Worm (Caenorhabditis elegans): ENCODE measurements around the gene popl-1.
A peak's percentile ranks its signal among the peaks of the same experiment; 100 is the strongest.

The popl-1 gene

DNA sequence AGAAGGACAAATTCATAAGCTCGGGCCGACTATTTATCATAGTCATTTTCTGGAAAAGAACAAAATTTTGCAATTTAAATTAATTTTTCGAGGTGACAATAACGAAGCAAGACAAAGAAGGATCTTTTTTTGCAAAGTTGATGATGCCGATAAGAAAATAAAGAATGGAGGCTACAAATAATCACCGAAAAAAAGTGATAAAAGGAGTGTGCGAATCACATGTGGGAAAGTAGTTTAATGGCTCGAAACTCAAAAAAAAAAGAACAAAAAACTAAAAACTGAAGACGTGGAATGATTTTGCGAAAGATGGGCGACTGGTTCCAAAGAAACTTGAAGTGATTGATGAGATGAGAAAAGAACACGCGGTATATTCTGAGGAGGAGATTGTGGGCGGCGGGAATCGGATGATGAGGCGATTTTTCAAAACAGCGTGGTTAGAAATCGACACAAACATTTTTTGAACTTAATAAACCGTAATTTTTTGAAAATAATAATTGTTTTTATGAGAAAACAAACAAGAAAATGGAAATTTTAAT is 11.3 kb downstream of the popl-1 start, which contains the start of gene atgl-1 (continued):
- no peak for TF ChIP-seq daf-16 (GFP tag; optimal IDR thresholded peaks at IDR 0.05)
- peak; percentile 15 for TF ChIP-seq daf-16 (tag; optimal IDR thresholded peaks at IDR 0.05)
- no peak for TF ChIP-seq lin-39 (tag; optimal IDR thresholded peaks at IDR 0.05)
- peak; percentile 35 for TF ChIP-seq mxl-3 (GFP tag; optimal IDR thresholded peaks at IDR 0.05)

DNA sequence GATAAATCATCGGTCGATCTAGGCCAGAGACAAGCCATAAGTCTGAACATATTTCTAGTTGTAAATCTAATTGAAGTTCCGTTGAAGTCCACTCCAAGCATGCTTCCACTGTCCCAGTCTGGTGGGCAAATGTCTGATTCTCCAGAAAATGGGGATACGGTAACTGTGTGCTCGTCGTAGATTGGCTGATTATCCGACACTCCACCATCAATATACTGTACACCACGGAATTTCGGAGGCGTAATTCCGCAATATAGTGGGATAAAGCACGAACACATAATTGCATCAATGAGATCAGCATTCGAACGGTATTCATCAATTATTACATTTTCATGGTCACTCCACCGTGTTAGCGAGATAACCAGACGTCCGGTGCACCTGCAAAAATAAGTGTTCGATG is 12.5 kb downstream of the popl-1 start:
- TF ChIP-seq duxl-1 (tag; optimal IDR thresholded peaks at IDR 0.05; ENCODE audit: poor library complexity) (no peak), dpl-1 (GFP tag; optimal IDR thresholded peaks at IDR 0.05) (no peak), dmd-6 (GFP tag; IDR thresholded peaks at IDR 0.05) (no peak), nhr-77 (tag; optimal IDR thresholded peaks at IDR 0.05) (no peak), mxl-3 (GFP tag; optimal IDR thresholded peaks at IDR 0.05) (peak; percentile 6), aha-1 (tag) (peak; percentile 40)

DNA sequence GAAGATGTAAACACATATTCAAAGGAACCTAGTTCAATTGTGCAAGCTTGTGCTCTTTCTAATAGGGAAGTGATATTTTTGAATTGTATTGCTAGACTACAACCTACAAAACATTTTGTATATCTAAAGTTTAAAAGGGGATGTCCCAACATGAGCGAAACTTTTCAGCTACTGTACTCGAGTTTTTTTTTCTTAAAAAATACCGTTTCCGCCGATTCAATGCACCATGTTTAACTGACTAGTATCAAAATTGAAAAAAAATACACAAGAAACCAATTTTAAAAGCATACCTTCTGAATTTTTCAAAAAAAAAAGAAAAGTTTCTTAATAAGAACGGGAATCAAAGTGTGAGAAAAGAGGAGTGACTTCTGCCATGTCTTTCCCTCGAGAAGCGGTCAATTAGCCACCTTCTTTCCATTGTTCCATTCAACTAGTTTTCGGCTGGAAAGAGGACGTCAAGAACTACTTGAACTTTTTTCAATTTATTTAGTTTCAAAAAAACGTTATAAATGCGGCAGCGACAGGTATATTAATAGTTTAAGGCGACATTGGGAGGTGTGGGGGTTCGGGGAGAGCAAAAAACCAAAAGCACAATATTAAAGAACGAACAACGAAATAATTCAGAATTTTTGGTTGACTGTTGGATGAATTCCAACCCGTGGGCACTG is 15.3 kb downstream of the popl-1 start, which contains the start of gene nas-4:
nas-4 (minus strand) TSS at position 351 of the 668 bp plus-strand sequence.
- no peak for TF ChIP-seq ceh-20 (GFP tag; IDR thresholded peaks at IDR 0.05)
- TF ChIP-seq ama-1 (optimal IDR thresholded peaks at IDR 0.05) = peak; percentile 77
- no peak for TF ChIP-seq nhr-77 (tag; optimal IDR thresholded peaks at IDR 0.05)
- TF ChIP-seq pha-4 (GFP tag; IDR thresholded peaks at IDR 0.05) = no peak
- no peak for TF ChIP-seq pha-4 (tag; optimal IDR thresholded peaks at IDR 0.05)
- TF ChIP-seq dve-1 (tag; optimal IDR thresholded peaks at IDR 0.05; ENCODE audit: insufficient read depth) = peak; percentile 32
- no peak for TF ChIP-seq pqm-1 (tag; optimal IDR thresholded peaks at IDR 0.05)
- TF ChIP-seq saeg-2 (GFP tag; IDR thresholded peaks at IDR 0.05) = no peak
- no peak for TF ChIP-seq dmd-8 (GFP tag; IDR thresholded peaks at IDR 0.05)
- TF ChIP-seq T20F7.1 (GFP tag; optimal IDR thresholded peaks at IDR 0.05) = no peak
- TF ChIP-seq ztf-7 (tag; optimal IDR thresholded peaks at IDR 0.05) = no peak
- no peak for TF ChIP-seq lin-13 (GFP tag; optimal IDR thresholded peaks at IDR 0.05)
- TF ChIP-seq gei-8 (GFP tag; optimal IDR thresholded peaks at IDR 0.05) = peak; percentile 0
- no peak for TF ChIP-seq nhr-11 (tag; optimal IDR thresholded peaks at IDR 0.05)
- 0 out of 2 replicates have a peak, but pooled peaks have one; percentile 18 for TF ChIP-seq arid-1 (GFP tag; conservative IDR thresholded peaks at IDR 0.05)
- peak; percentile 40 for TF ChIP-seq spr-1 (tag; optimal IDR thresholded peaks at IDR 0.05)
- no peak for TF ChIP-seq cey-2 (tag; optimal IDR thresholded peaks at IDR 0.05; ENCODE audit: borderline replicate concordance, insufficient read depth)
- TF ChIP-seq nhr-48 (tag; optimal IDR thresholded peaks at IDR 0.05) = peak; percentile 41
- no peak for TF ChIP-seq jun-1 (tag; optimal IDR thresholded peaks at IDR 0.05)
- no peak for TF ChIP-seq egl-43 (GFP tag; IDR thresholded peaks at IDR 0.05)
- no peak for TF ChIP-seq ZK546.5 (tag; optimal IDR thresholded peaks at IDR 0.05)
- peak; percentile 35; the same call in 1 of the 2 replicates for TF ChIP-seq mdt-29 (GFP tag; IDR thresholded peaks at IDR 0.05)
- TF ChIP-seq unc-62 (GFP tag; optimal IDR thresholded peaks at IDR 0.05 in 1 of 2) = peak in 1 of 2 experiments; percentile 56
- no peak for TF ChIP-seq unc-62 (tag; optimal IDR thresholded peaks at IDR 0.05)
- TF ChIP-seq nhr-102 (tag; optimal IDR thresholded peaks at IDR 0.05) = peak; percentile 67
- TF ChIP-seq F26F4.8 (GFP tag; conservative IDR thresholded peaks at IDR 0.05) = no peak
- TF ChIP-seq sdz-12 (GFP tag; optimal IDR thresholded peaks at IDR 0.05) = no peak
- peak; percentile 43; the same call in 1 of the 2 replicates for TF ChIP-seq hmg-1.1 (GFP tag; IDR thresholded peaks at IDR 0.05)
- TF ChIP-seq duxl-1 (tag; optimal IDR thresholded peaks at IDR 0.05; ENCODE audit: poor library complexity) = no peak
- TF ChIP-seq lin-39 (tag; optimal IDR thresholded peaks at IDR 0.05) = no peak
- peak; percentile 19; the same call in 1 of the 2 replicates for TF ChIP-seq dmd-6 (GFP tag; IDR thresholded peaks at IDR 0.05)
- TF ChIP-seq daf-8 (GFP tag; IDR thresholded peaks at IDR 0.05) = no peak
- no peak for TF ChIP-seq nhr-237 (tag; optimal IDR thresholded peaks at IDR 0.05)
- no peak for TF ChIP-seq daf-12 (tag; optimal IDR thresholded peaks at IDR 0.05)
- TF ChIP-seq mdl-1 (tag; optimal IDR thresholded peaks at IDR 0.05) = no peak
- TF ChIP-seq lin-38 (GFP tag; IDR thresholded peaks at IDR 0.05) = peak; percentile 24; the same call in 1 of the 2 replicates
- no peak for TF ChIP-seq nhr-41 (GFP tag; IDR thresholded peaks at IDR 0.05)
- no peak for TF ChIP-seq daf-19 (GFP tag; conservative IDR thresholded peaks at IDR 0.05)
- TF ChIP-seq hif-1 (tag; optimal IDR thresholded peaks at IDR 0.05) = no peak
- TF ChIP-seq nhr-76 (tag; optimal IDR thresholded peaks at IDR 0.05) = no peak
- TF ChIP-seq lir-3 (tag; optimal IDR thresholded peaks at IDR 0.05) = no peak

Measured in whole organism, L4 larva.